Fruit fly (Drosophila melanogaster) whole organism, adult: ENCODE data around the gene CG44088.

Experiments
- CG12768 ChIP-seq: fragments of 200-800 bp; sonication (Bioruptor generic); optimal IDR thresholded peaks from 2 replicates; lab custom pipeline; 2017; ENCODE audit warnings: missing biosample characterization, missing genetic modification characterization, mild to moderate bottlenecking, moderate library complexity, missing genetic modification reagents
- CG14711 ChIP-seq: fragments of 200-800 bp; sonication (Bioruptor generic); optimal IDR thresholded peaks from 2 replicates; lab custom pipeline; 2018; ENCODE audit warnings: missing biosample characterization, mild to moderate bottlenecking, missing genetic modification characterization, moderate library complexity
- CG5204 ChIP-seq: fragments of 200-800 bp; sonication (Bioruptor generic); optimal IDR thresholded peaks from 2 replicates; lab custom pipeline; 2016; ENCODE audit warnings: missing biosample characterization, missing genetic modification characterization
- CG7045 ChIP-seq: fragments of 200-800 bp; sonication (Bioruptor generic); optimal IDR thresholded peaks from 2 replicates; lab custom pipeline; 2017; ENCODE audit warnings: missing biosample characterization, mild to moderate bottlenecking, missing genetic modification characterization
- CG7101 ChIP-seq: fragments of 200-800 bp; sonication (Bioruptor generic); optimal IDR thresholded peaks from 2 replicates; lab custom pipeline; 2018; ENCODE audit warnings: missing biosample characterization, mild to moderate bottlenecking, missing genetic modification characterization, moderate library complexity
- Mnt ChIP-seq: fragments of 200-800 bp; sonication (Bioruptor generic); optimal IDR thresholded peaks from 2 replicates; lab custom pipeline; 2016; ENCODE audit warnings: missing biosample characterization, mild to moderate bottlenecking, missing genetic modification characterization
- bab1 ChIP-seq: fragments of 200-800 bp; sonication (Bioruptor generic); optimal IDR thresholded peaks from 3 replicates; lab custom pipeline; 2019; ENCODE audit warnings: missing biosample characterization, mild to moderate bottlenecking, missing genetic modification characterization, moderate library complexity
- cic ChIP-seq: fragments of 200-800 bp; sonication (Bioruptor generic); optimal IDR thresholded peaks from 2 replicates; lab custom pipeline; 2017; ENCODE audit warnings: missing biosample characterization, mild to moderate bottlenecking, missing genetic modification characterization, moderate library complexity
- cnc ChIP-seq, 2 experiments: fragments of >200 bp; optimal IDR thresholded peaks; 2 replicates each; lab custom pipeline; 2017
- kay ChIP-seq: fragments of 200-800 bp; sonication (Bioruptor generic); peaks from one replicate; lab custom pipeline; 2016; ENCODE audit warnings: missing biosample characterization, missing genetic modification characterization, borderline replicate concordance
- ovo ChIP-seq: fragments of 200-800 bp; sonication (Bioruptor generic); optimal IDR thresholded peaks from 2 replicates; lab custom pipeline; 2016; ENCODE audit warnings: missing biosample characterization, missing genetic modification characterization
- pad ChIP-seq: fragments of 200-800 bp; sonication (Bioruptor generic); optimal IDR thresholded peaks from 3 replicates; lab custom pipeline; 2017; ENCODE audit warnings: missing biosample characterization, missing genetic modification characterization, mild to moderate bottlenecking, moderate library complexity, missing genetic modification reagents
- tj ChIP-seq: fragments of 200-800 bp; sonication (Bioruptor generic); optimal IDR thresholded peaks from 3 replicates; lab custom pipeline; 2017; ENCODE audit warnings: missing biosample characterization, mild to moderate bottlenecking, missing genetic modification characterization, moderate library complexity
- toe ChIP-seq: fragments of 200-800 bp; sonication (Bioruptor generic); optimal IDR thresholded peaks from 2 replicates; lab custom pipeline; 2016; ENCODE audit warnings: missing biosample characterization, missing genetic modification characterization

DNA sequence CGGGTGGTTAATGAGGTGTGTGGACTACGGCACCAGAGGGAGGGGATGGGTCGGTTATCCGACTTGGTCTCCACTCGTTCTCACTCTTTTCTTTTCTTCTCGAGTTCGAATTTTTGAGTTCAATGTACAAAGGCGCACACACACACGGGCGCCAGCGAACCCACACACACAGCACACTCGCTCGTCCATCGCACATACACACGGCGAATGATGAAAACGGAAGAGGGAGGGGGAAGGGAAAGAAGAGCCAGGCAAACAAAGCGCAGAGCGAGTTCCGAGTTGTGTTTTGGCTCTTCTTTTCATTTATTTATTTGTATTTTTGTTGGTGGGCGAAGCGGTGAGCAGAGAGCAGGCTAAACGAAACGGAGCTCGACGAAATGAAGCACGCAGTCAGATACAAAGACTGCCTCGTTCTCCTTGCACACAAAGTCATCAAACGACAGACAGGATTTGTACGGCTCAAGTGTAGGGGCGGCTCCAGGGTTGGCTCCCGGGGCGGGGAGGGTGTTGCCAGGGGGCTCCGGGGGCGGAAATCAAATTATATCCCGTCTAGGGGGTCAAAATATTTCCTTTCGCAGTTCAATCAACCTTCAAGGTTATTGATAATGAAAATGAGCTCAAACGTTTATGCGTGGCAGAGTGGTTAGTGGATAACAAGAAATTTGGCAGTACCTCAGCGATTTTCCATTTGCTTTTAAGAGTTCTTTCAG lies 35.2 kb upstream of the CG44088 start:
- TF ChIP-seq CG7045 (no peak), cic (GFP tag; lab: Kevin White, UChicago) (no peak), CG14711 (no peak), CG12768 (peak; percentile 28), toe (GFP tag; lab: Kevin White, UChicago) (no peak), bab1 (GFP tag; lab: Kevin White, UChicago) (no peak), kay (GFP tag; lab: Kevin White, UChicago) (no peak), cnc (optimal IDR thresholded peaks at IDR 0.05; lab: Kevin White, UChicago) (no peak), ovo (no peak), CG7101 (no peak), pad (GFP tag; lab: Kevin White, UChicago) (peak; percentile 57), tj (GFP tag; lab: Kevin White, UChicago) (no peak), CG5204 (GFP tag; lab: Kevin White, UChicago) (no peak), Mnt (GFP tag; lab: Kevin White, UChicago) (no peak)
